Worm (Caenorhabditis elegans) whole organism, late embryonic: ENCODE results near the gene F54F7.9.

Source experiments
- F13H6.1 ChIP-seq: sonication (generic microtip); optimal IDR thresholded peaks from 2 replicates; lab custom pipeline; 2016; ENCODE audit warnings: missing genetic modification characterization, missing compliant biosample characterization
- K09A11.1 ChIP-seq: sonication (generic microtip); optimal IDR thresholded peaks from 2 replicates; lab custom pipeline; 2017; ENCODE audit warnings: antibody characterized with exemption, mild to moderate bottlenecking, missing genetic modification characterization, missing compliant biosample characterization; ENCODE audit not compliant: insufficient read depth
- Y22D7AL.16 ChIP-seq: sonication (generic microtip); optimal IDR thresholded peaks from 2 replicates; lab custom pipeline; 2016; ENCODE audit warnings: missing genetic modification characterization, missing compliant biosample characterization
- ama-1 ChIP-seq: fragments of 150-350 bp; optimal IDR thresholded peaks from 2 replicates; lab custom pipeline; 2014
- ceh-22 ChIP-seq: sonication (generic microtip); optimal IDR thresholded peaks from 2 replicates; lab custom pipeline; 2017; ENCODE audit warnings: missing biosample characterization, missing genetic modification characterization
- ceh-31 ChIP-seq: sonication (generic microtip); optimal IDR thresholded peaks from 2 replicates; lab custom pipeline; 2016; ENCODE audit warnings: missing genetic modification characterization, missing compliant biosample characterization
- ceh-34 ChIP-seq: sonication (generic microtip); optimal IDR thresholded peaks from 2 replicates; lab custom pipeline; 2016; ENCODE audit warnings: mild to moderate bottlenecking, missing genetic modification characterization, missing compliant biosample characterization
- ceh-48 ChIP-seq: sonication (generic microtip); optimal IDR thresholded peaks from 2 replicates; lab custom pipeline; 2016; ENCODE audit warnings: missing genetic modification characterization, inconsistent platforms, missing compliant biosample characterization
- ceh-6 ChIP-seq: fragments of 200-800 bp; sonication (Bioruptor generic); optimal IDR thresholded peaks from 2 replicates; lab custom pipeline; 2018; ENCODE audit warnings: mild to moderate bottlenecking, missing genetic modification characterization, missing compliant biosample characterization
- ceh-9 ChIP-seq: sonication (generic microtip); optimal IDR thresholded peaks from 2 replicates; lab custom pipeline; 2016; ENCODE audit warnings: mild to moderate bottlenecking, missing genetic modification characterization, inconsistent platforms, missing compliant biosample characterization
- che-1 ChIP-seq: sonication (generic microtip); optimal IDR thresholded peaks from 2 replicates; lab custom pipeline; 2016; ENCODE audit warnings: mild to moderate bottlenecking, missing genetic modification characterization, missing compliant biosample characterization
- eyg-1 ChIP-seq: sonication (generic microtip); optimal IDR thresholded peaks from 2 replicates; lab custom pipeline; 2016; ENCODE audit warnings: missing genotype, missing genetic modification characterization, missing compliant biosample characterization
- gmeb-2 ChIP-seq: sonication (generic microtip); optimal IDR thresholded peaks from 2 replicates; lab custom pipeline; 2016; ENCODE audit warnings: missing genetic modification characterization, inconsistent platforms, missing compliant biosample characterization
- hlh-6 ChIP-seq: sonication (generic microtip); optimal IDR thresholded peaks from 2 replicates; lab custom pipeline; 2016; ENCODE audit warnings: missing genotype, missing genetic modification characterization, missing compliant biosample characterization
- hlh-8 ChIP-seq: sonication (generic microtip); optimal IDR thresholded peaks from 2 replicates; lab custom pipeline; 2016; ENCODE audit warnings: missing genotype, missing genetic modification characterization, missing compliant biosample characterization
- lim-6 ChIP-seq: sonication (generic microtip); optimal IDR thresholded peaks from 2 replicates; lab custom pipeline; 2016; ENCODE audit warnings: missing genetic modification characterization, missing compliant biosample characterization
- mec-3 ChIP-seq: sonication (generic microtip); optimal IDR thresholded peaks from 2 replicates; lab custom pipeline; 2016; ENCODE audit warnings: borderline replicate concordance, missing genetic modification characterization, missing compliant biosample characterization
- odd-2 ChIP-seq: sonication (generic microtip); optimal IDR thresholded peaks from 2 replicates; lab custom pipeline; 2017; ENCODE audit warnings: antibody characterized with exemption, mild to moderate bottlenecking, missing genetic modification characterization, missing compliant biosample characterization
- pag-3 ChIP-seq: sonication (generic microtip); optimal IDR thresholded peaks from 2 replicates; lab custom pipeline; 2016; ENCODE audit warnings: missing compliant biosample characterization, missing genetic modification characterization, borderline replicate concordance
- pat-9 ChIP-seq: fragments of 200-800 bp; sonication (Bioruptor generic); optimal IDR thresholded peaks from 2 replicates; lab custom pipeline; 2018; ENCODE audit warnings: mild to moderate bottlenecking, missing genetic modification characterization, moderate library complexity, missing compliant biosample characterization
- pax-1 ChIP-seq: fragments of 150-350 bp; optimal IDR thresholded peaks from 2 replicates; lab custom pipeline; 2014; ENCODE audit warnings: missing biosample characterization, missing genetic modification characterization
- pros-1 ChIP-seq: fragments of 150-350 bp; optimal IDR thresholded peaks from 2 replicates; lab custom pipeline; 2014; ENCODE audit warnings: missing biosample characterization, missing genetic modification reagents, missing genetic modification characterization
- ref-2 ChIP-seq: sonication (generic microtip); optimal IDR thresholded peaks from 2 replicates; lab custom pipeline; 2016; ENCODE audit warnings: missing genetic modification characterization, missing compliant biosample characterization
- rnt-1 ChIP-seq: sonication (generic microtip); optimal IDR thresholded peaks from 2 replicates; lab custom pipeline; 2016; ENCODE audit warnings: missing genetic modification characterization, missing compliant biosample characterization
- sdc-2 ChIP-seq: sonication (generic microtip); optimal IDR thresholded peaks from 2 replicates; lab custom pipeline; 2016; ENCODE audit warnings: missing genotype, missing genetic modification characterization, missing compliant biosample characterization
- syd-9 ChIP-seq: sonication (generic microtip); optimal IDR thresholded peaks from 2 replicates; lab custom pipeline; 2016; ENCODE audit warnings: mild to moderate bottlenecking, missing genetic modification characterization, moderate library complexity, missing compliant biosample characterization
- tbx-7 ChIP-seq: sonication (generic microtip); optimal IDR thresholded peaks from 2 replicates; lab custom pipeline; 2016; ENCODE audit warnings: missing genotype, missing genetic modification characterization, missing compliant biosample characterization
- ttx-3 ChIP-seq: sonication (generic microtip); optimal IDR thresholded peaks from 2 replicates; lab custom pipeline; 2016; ENCODE audit warnings: missing genetic modification reagents, missing genetic modification characterization, missing compliant biosample characterization
- unc-3 ChIP-seq, 2 experiments: fragments of 200-800 bp in 1 of 2; sonication (Bioruptor generic) in 1 of 2; sonication (generic microtip) in 1 of 2; conservative IDR thresholded peaks in 1 of 2; optimal IDR thresholded peaks in 1 of 2; 2 replicates each; pipeline versions ENCODE4 v1.3.6 to Lab custom; 2016 to 2022; ENCODE audit warnings: missing compliant biosample characterization in 2 of 2, missing genetic modification characterization in 2 of 2, missing genetic modification reagents in 1 of 2
- unc-42 ChIP-seq: sonication (generic microtip); optimal IDR thresholded peaks from 2 replicates; lab custom pipeline; 2016; ENCODE audit warnings: missing genotype, missing genetic modification characterization, missing compliant biosample characterization
- zip-5 ChIP-seq: sonication (generic microtip); optimal IDR thresholded peaks from 2 replicates; lab custom pipeline; 2016; ENCODE audit warnings: missing genetic modification characterization, missing compliant biosample characterization

Gene F54F7.9

DNA sequence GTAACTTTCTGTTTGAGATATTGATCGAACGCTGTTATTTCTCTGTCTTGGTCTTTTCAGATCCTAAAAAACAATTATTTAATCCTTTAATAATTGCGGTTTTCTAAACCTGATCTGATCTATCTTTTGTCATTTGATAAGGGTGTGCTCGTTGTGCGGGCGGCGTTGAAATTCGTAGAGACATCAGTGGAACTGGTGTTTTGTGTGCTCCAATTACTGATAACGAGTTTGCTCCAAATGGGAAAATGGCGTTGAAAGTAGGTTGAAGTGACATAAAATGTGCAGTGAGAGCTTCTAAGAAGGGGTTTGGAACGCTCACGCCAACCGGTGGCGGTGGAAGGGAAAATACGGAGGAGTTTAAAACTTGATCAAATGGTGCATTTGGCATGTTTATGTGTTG is 5.9 kb upstream of the F54F7.9 start:
- TF ChIP-seq ceh-34 (tag; lab: Kevin White, UChicago) (no peak), che-1 (tag; lab: Kevin White, UChicago) (no peak), ttx-3 (tag; lab: Kevin White, UChicago) (no peak), ceh-31 (tag; lab: Kevin White, UChicago) (no peak), pros-1 (tag; lab: Kevin White, UChicago) (no peak)

DNA sequence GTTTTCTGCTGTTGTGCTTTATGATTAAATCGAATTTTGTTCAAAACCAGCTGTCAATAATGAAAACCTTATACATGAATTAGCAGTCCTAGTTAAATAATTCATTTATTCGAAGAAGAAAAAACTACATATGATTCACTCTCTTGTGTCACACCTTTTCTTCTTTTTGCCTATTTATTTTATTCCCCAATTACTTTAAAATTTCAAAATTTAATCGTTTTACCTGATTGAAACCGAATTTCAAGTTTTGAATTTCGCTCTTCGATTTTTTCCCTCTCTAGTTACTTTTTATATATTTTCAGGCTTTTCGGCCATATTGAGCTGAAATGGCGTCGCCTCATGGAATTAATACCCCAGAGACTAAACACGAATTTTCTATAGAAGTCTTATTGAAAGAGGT is 4.0 kb upstream of the F54F7.9 start, which contains the start of gene xtr-1:
Gene xtr-1, plus strand, starts transcription at position 301 of the 400 bp plus-strand sequence.
- TF ChIP-seq ceh-9 (tag; lab: Kevin White, UChicago) = no peak
- no peak for TF ChIP-seq sdc-2 (tag; lab: Kevin White, UChicago)
- TF ChIP-seq unc-3 (GFP tag; conservative IDR thresholded peaks at IDR 0.05; lab: Robert Waterston, UW) = no peak
- TF ChIP-seq unc-3 (tag; optimal IDR thresholded peaks at IDR 0.05; lab: Kevin White, UChicago) = no peak
- TF ChIP-seq tbx-7 (tag; lab: Kevin White, UChicago) = no peak
- TF ChIP-seq odd-2 = no peak
- no peak for TF ChIP-seq zip-5 (tag; lab: Kevin White, UChicago)
- no peak for TF ChIP-seq F13H6.1 (tag; lab: Kevin White, UChicago)
- TF ChIP-seq unc-42 = no peak
- TF ChIP-seq, all 69 proteins: peak for 0

DNA sequence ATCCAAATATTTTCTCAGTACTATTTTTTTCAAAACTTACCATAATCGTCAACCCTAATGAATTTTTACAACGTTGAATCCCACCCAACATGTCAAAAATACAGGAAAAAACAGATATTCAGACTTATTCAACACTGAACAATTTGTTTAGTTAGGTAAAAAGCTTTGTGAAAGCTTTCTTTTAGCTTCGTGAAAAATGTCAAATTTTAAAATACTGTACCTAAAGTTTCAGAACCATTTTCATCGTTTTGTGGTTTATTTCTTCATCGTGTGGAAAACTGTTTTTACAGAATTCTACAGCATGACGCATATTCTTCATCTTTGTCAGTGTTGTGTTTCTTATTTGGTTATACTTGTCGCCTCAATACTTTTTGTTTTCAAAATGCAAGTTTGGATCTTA is 2.1 kb upstream of the F54F7.9 start, which contains the start of gene F54F7.14:
Gene F54F7.14, plus strand, starts transcription at position 301 of the 400 bp plus-strand sequence.
- TF ChIP-seq ceh-6 (no peak), eyg-1 (no peak), pat-9 (tag; lab: Kevin White, UChicago) (no peak), ceh-31 (tag; lab: Kevin White, UChicago) (no peak)

DNA sequence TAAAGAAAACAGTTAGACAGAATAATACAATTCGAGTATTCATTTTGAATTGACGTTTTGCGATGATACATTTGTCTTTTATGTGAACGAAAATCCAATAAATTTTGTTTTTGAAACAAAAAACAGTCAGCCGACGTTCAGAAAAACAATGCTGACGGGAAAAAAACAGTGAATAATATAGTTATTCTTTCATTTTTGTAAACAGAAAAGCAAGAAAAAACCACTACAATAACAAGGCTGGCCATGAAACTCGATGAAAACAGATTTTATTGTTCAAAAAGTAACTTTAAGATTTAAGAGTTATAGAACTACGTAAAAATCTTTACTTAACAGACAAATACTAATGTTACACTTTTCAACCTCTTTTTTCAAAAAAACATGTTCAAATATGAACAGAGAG is 1.6 kb upstream of the F54F7.9 start, which contains the start of gene F54F7.3:
Gene F54F7.3, minus strand, starts transcription at position 101 of the 400 bp plus-strand sequence.
- TF ChIP-seq ceh-48 (no peak), hlh-6 (tag; lab: Kevin White, UChicago) (no peak), ref-2 (tag; lab: Kevin White, UChicago) (no peak)

- no peak for TF ChIP-seq pax-1
- no peak for TF ChIP-seq syd-9
- no peak for TF ChIP-seq ceh-22
- TF ChIP-seq Y22D7AL.16 (tag; lab: Kevin White, UChicago) = no peak
- TF ChIP-seq mec-3 (tag; lab: Kevin White, UChicago) = no peak
- TF ChIP-seq che-1 (tag; lab: Kevin White, UChicago) = no peak
- no peak for TF ChIP-seq lim-6 (tag; lab: Kevin White, UChicago)
- TF ChIP-seq rnt-1 (tag; lab: Kevin White, UChicago) = no peak
- TF ChIP-seq ceh-9 (tag; lab: Kevin White, UChicago) = no peak
- no peak for TF ChIP-seq pag-3
- no peak for TF ChIP-seq ceh-31 (tag; lab: Kevin White, UChicago)
- TF ChIP-seq unc-3 (GFP tag; conservative IDR thresholded peaks at IDR 0.05; lab: Robert Waterston, UW) = no peak
- no peak for TF ChIP-seq unc-3 (tag; optimal IDR thresholded peaks at IDR 0.05; lab: Kevin White, UChicago)
Observed at ce11 chrX:11843363-11843762, 5.2 kb downstream of the F54F7.9 start, which contains the start of gene F54F7.2. Gene F54F7.2 (plus strand): TSS chrX:11843663.

- no peak for TF ChIP-seq odd-2
- TF ChIP-seq ceh-22 = no peak
- no peak for TF ChIP-seq K09A11.1
- no peak for TF ChIP-seq tbx-7 (tag; lab: Kevin White, UChicago)
- no peak for TF ChIP-seq ama-1 (lab: Kevin White, UChicago)
- TF ChIP-seq pag-3 = no peak
- TF ChIP-seq sdc-2 (tag; lab: Kevin White, UChicago) = no peak
- no peak for TF ChIP-seq gmeb-2
- no peak for TF ChIP-seq hlh-8 (tag; lab: Kevin White, UChicago)
Observed at ce11 chrX:11837378-11837777, 11.1 kb downstream of the F54F7.9 start, which contains the start of gene taf-7.1. Gene taf-7.1 (minus strand): TSS chrX:11837478.
